Fruit fly (Drosophila melanogaster) whole organism, embryonic: ENCODE measurements around the gene CG8675.
A peak's percentile ranks its signal among the peaks of the same experiment; 100 is the strongest.

Source experiments
- Abd-B ChIP-seq: fragments of 200-800 bp; sonication (Bioruptor generic); optimal IDR thresholded peaks from 2 replicates; lab custom pipeline; 2018; ENCODE audit warnings: missing biosample characterization, mild to moderate bottlenecking, missing genetic modification characterization, moderate library complexity
- B-H2 ChIP-seq: fragments of 200-800 bp; sonication (Bioruptor generic); optimal IDR thresholded peaks from 2 replicates; lab custom pipeline; 2018; ENCODE audit warnings: missing biosample characterization, mild to moderate bottlenecking, missing genetic modification characterization
- CG10366 ChIP-seq: fragments of 200-800 bp; sonication (Bioruptor generic); IDR thresholded peaks from 2 replicates; pipeline ENCODE4 v1.3.6; 2022; ENCODE audit warnings: missing biosample characterization, missing genetic modification characterization
- CG10543 ChIP-seq: fragments of 200-800 bp; sonication (Bioruptor generic); optimal IDR thresholded peaks from 3 replicates; lab custom pipeline; 2017; ENCODE audit warnings: missing biosample characterization, mild to moderate bottlenecking, missing genetic modification characterization, moderate library complexity
- CG10959 ChIP-seq: fragments of 200-800 bp; sonication (Bioruptor generic); IDR thresholded peaks from 2 replicates; pipeline ENCODE4 v1.3.6; 2022; ENCODE audit warnings: missing biosample characterization, missing genetic modification characterization
- CG11085 ChIP-seq: fragments of 200-800 bp; sonication (Bioruptor generic); IDR thresholded peaks from 2 replicates; pipeline ENCODE4 v1.3.6; 2022; ENCODE audit warnings: missing biosample characterization, missing genetic modification characterization
- CG11456 ChIP-seq: fragments of 200-800 bp; sonication (Bioruptor generic); IDR thresholded peaks from 3 replicates; pipeline ENCODE4 v1.3.6; 2022; ENCODE audit warnings: missing biosample characterization, missing genetic modification characterization
- CG13296 ChIP-seq: fragments of 200-800 bp; sonication (Bioruptor generic); optimal IDR thresholded peaks from 3 replicates; lab custom pipeline; 2018; ENCODE audit warnings: missing biosample characterization, mild to moderate bottlenecking, missing genetic modification characterization
- CG15601 ChIP-seq: fragments of 200-800 bp; sonication (Bioruptor generic); optimal IDR thresholded peaks from 3 replicates; lab custom pipeline; 2019; ENCODE audit warnings: missing biosample characterization, mild to moderate bottlenecking, missing genetic modification characterization, moderate library complexity
- CG16779 ChIP-seq: fragments of 200-800 bp; sonication (Bioruptor generic); IDR thresholded peaks from 2 replicates; pipeline ENCODE4 v1.3.6; 2022; ENCODE audit warnings: missing biosample characterization, missing genetic modification characterization
- CG17359 ChIP-seq: fragments of 200-800 bp; sonication (Bioruptor generic); optimal IDR thresholded peaks from 3 replicates; lab custom pipeline; 2018; ENCODE audit warnings: missing biosample characterization, mild to moderate bottlenecking, missing genetic modification characterization, moderate library complexity
- CG18011 ChIP-seq: fragments of 200-800 bp; sonication (Bioruptor generic); optimal IDR thresholded peaks from 2 replicates; lab custom pipeline; 2017; ENCODE audit warnings: missing biosample characterization, missing genetic modification characterization, mild to moderate bottlenecking, moderate library complexity, missing genotype
- CG2202 ChIP-seq: fragments of 200-800 bp; sonication (Bioruptor generic); optimal IDR thresholded peaks from 2 replicates; lab custom pipeline; 2018; ENCODE audit warnings: missing biosample characterization, mild to moderate bottlenecking, missing genetic modification characterization
- CG30403 ChIP-seq: fragments of 200-800 bp; sonication (Bioruptor generic); optimal IDR thresholded peaks from 3 replicates; lab custom pipeline; 2016; ENCODE audit warnings: missing biosample characterization, missing genetic modification characterization
- CG32767 ChIP-seq: fragments of 200-800 bp; sonication (Bioruptor generic); IDR thresholded peaks from 2 replicates; pipeline ENCODE4 v1.3.6; 2022; ENCODE audit warnings: missing biosample characterization, missing genetic modification characterization
- CG3726 ChIP-seq: fragments of 200-800 bp; sonication (Bioruptor generic); IDR thresholded peaks from 3 replicates; pipeline ENCODE4, ENCODE4 v1.3.6; 2022; ENCODE audit warnings: missing biosample characterization, missing genetic modification characterization
- CG4424 ChIP-seq: fragments of 200-800 bp; sonication (Bioruptor generic); optimal IDR thresholded peaks from 3 replicates; lab custom pipeline; 2016; ENCODE audit warnings: missing biosample characterization, missing genetic modification characterization
- CG4820 ChIP-seq: fragments of 200-800 bp; sonication (Bioruptor generic); optimal IDR thresholded peaks from 3 replicates; lab custom pipeline; 2016; ENCODE audit warnings: missing biosample characterization, missing genetic modification characterization
- CG7987 ChIP-seq: fragments of 200-800 bp; sonication (Bioruptor generic); optimal IDR thresholded peaks from 2 replicates; lab custom pipeline; 2018; ENCODE audit warnings: missing biosample characterization, mild to moderate bottlenecking, missing genetic modification characterization, moderate library complexity
- CG9817 ChIP-seq: fragments of 200-800 bp; sonication (Bioruptor generic); optimal IDR thresholded peaks from 2 replicates; lab custom pipeline; 2018; ENCODE audit warnings: missing biosample characterization, mild to moderate bottlenecking, missing genetic modification characterization, moderate library complexity
- CG9932 ChIP-seq: fragments of 200-800 bp; sonication (Bioruptor generic); IDR thresholded peaks from 2 replicates; pipeline ENCODE4 v1.3.6; 2022; ENCODE audit warnings: missing biosample characterization, missing genetic modification characterization
- Deaf1 ChIP-seq: fragments of 200-800 bp; optimal IDR thresholded peaks from 3 replicates; lab custom pipeline; 2019; ENCODE audit warnings: missing biosample characterization, mild to moderate bottlenecking, missing genetic modification characterization, moderate library complexity
- Dip2 ChIP-seq: fragments of 200-800 bp; sonication (Bioruptor generic); IDR thresholded peaks from 2 replicates; pipeline ENCODE4 v1.3.6; 2022; ENCODE audit warnings: missing biosample characterization, missing genetic modification characterization
- Doc2 ChIP-seq: fragments of 200-800 bp; sonication (Bioruptor generic); IDR thresholded peaks from 2 replicates; pipeline ENCODE4 v1.3.6; 2022; ENCODE audit warnings: missing biosample characterization, missing genetic modification characterization
- Drgx ChIP-seq: fragments of 200-800 bp; sonication (Bioruptor generic); IDR thresholded peaks from 2 replicates; pipeline ENCODE4 v1.3.6; 2022; ENCODE audit warnings: missing biosample characterization, missing genetic modification characterization
- ERR ChIP-seq: fragments of 200-800 bp; sonication (Bioruptor generic); optimal IDR thresholded peaks from 2 replicates; lab custom pipeline; 2016; ENCODE audit warnings: missing biosample characterization, missing genetic modification characterization
- Fer2 ChIP-seq: fragments of 200-800 bp; sonication (Bioruptor generic); optimal IDR thresholded peaks from 2 replicates; lab custom pipeline; 2018; ENCODE audit warnings: missing biosample characterization, mild to moderate bottlenecking, missing genetic modification characterization, moderate library complexity
- Hand ChIP-seq: fragments of 200-800 bp; sonication (Bioruptor generic); optimal IDR thresholded peaks from 2 replicates; lab custom pipeline; 2017; ENCODE audit warnings: mild to moderate bottlenecking, missing biosample characterization, missing genetic modification reagents, missing genetic modification characterization
- NC2α ChIP-seq: fragments of 200-800 bp; sonication (Bioruptor generic); optimal IDR thresholded peaks from 2 replicates; lab custom pipeline; 2016; ENCODE audit warnings: missing biosample characterization, missing genetic modification characterization
- Oaz ChIP-seq: fragments of 200-800 bp; sonication (Bioruptor generic); IDR thresholded peaks from 2 replicates; pipeline ENCODE4 v1.3.6; 2022; ENCODE audit warnings: missing biosample characterization, missing genetic modification characterization
- Scr ChIP-seq: fragments of 200-800 bp; sonication (Bioruptor generic); IDR thresholded peaks from 2 replicates; pipeline ENCODE4 v1.3.6; 2022; ENCODE audit warnings: missing biosample characterization, missing genetic modification characterization; ENCODE audit not compliant: partially characterized antibody
- Sin3A ChIP-seq: fragments of >200 bp; optimal IDR thresholded peaks from 2 replicates; lab custom pipeline; 2018
- Sry-δ ChIP-seq: fragments of 200-800 bp; sonication (Bioruptor generic); optimal IDR thresholded peaks from 2 replicates; lab custom pipeline; 2016; ENCODE audit warnings: missing biosample characterization, missing genetic modification characterization
- Trl ChIP-seq, 3 experiments: fragments of >200 bp in 2 of 3; fragments of 200-800 bp in 1 of 3; sonication (Bioruptor generic) in 1 of 3; optimal IDR thresholded peaks; 2 replicates in 1 of 3; 3 replicates in 2 of 3; lab custom pipeline; 2016 to 2017; ENCODE audit warnings: missing biosample characterization in 1 of 3, missing genetic modification characterization in 1 of 3
- Xrp1 ChIP-seq: fragments of 200-800 bp; sonication (Bioruptor generic); IDR thresholded peaks from 2 replicates; pipeline ENCODE4 v1.3.6; 2022; ENCODE audit warnings: missing biosample characterization, missing genetic modification characterization
- al ChIP-seq: fragments of 200-800 bp; sonication (Bioruptor generic); IDR thresholded peaks from 2 replicates; pipeline ENCODE4 v1.3.6; 2022; ENCODE audit warnings: missing biosample characterization, missing genetic modification characterization
- ash1 ChIP-seq: fragments of 200-800 bp; sonication (Bioruptor generic); optimal IDR thresholded peaks from 2 replicates; lab custom pipeline; 2018; ENCODE audit warnings: missing biosample characterization, mild to moderate bottlenecking, missing genetic modification characterization
- chif ChIP-seq, 2 experiments: fragments of 200-800 bp; sonication (Bioruptor generic); optimal IDR thresholded peaks; 3 replicates each; lab custom pipeline; 2016; ENCODE audit warnings: missing biosample characterization in 2 of 2, missing genetic modification characterization in 2 of 2
- dan ChIP-seq: fragments of 200-800 bp; sonication (Bioruptor generic); IDR thresholded peaks from 2 replicates; pipeline ENCODE4 v1.3.6; 2022; ENCODE audit warnings: missing biosample characterization, missing genetic modification characterization
- dimm ChIP-seq: fragments of 200-800 bp; sonication (Bioruptor generic); IDR thresholded peaks from 2 replicates; pipeline ENCODE4 v1.3.6; 2022; ENCODE audit warnings: missing biosample characterization, missing genetic modification characterization
- gcm2 ChIP-seq: fragments of 200-800 bp; sonication (Bioruptor generic); optimal IDR thresholded peaks from 2 replicates; lab custom pipeline; 2016; ENCODE audit warnings: missing biosample characterization, missing genetic modification characterization
- grau ChIP-seq: fragments of 200-800 bp; optimal IDR thresholded peaks from 3 replicates; lab custom pipeline; 2019; ENCODE audit warnings: missing biosample characterization, mild to moderate bottlenecking, missing genetic modification characterization, moderate library complexity
- gsb ChIP-seq: fragments of 200-800 bp; sonication (Bioruptor generic); IDR thresholded peaks from 2 replicates; pipeline ENCODE4 v1.3.6; 2022; ENCODE audit warnings: missing biosample characterization, missing genetic modification characterization
- ham ChIP-seq: fragments of 200-800 bp; sonication (Bioruptor generic); IDR thresholded peaks from 2 replicates; pipeline ENCODE4 v1.3.6; 2022; ENCODE audit warnings: missing biosample characterization, missing genetic modification characterization
- kay ChIP-seq: fragments of 200-800 bp; sonication (Bioruptor generic); optimal IDR thresholded peaks from 2 replicates; lab custom pipeline; 2016; ENCODE audit warnings: missing biosample characterization, missing genetic modification characterization
- lbe ChIP-seq: fragments of 200-800 bp; sonication (Bioruptor generic); optimal IDR thresholded peaks from 2 replicates; lab custom pipeline; 2016; ENCODE audit warnings: missing biosample characterization, mild to moderate bottlenecking, missing genetic modification characterization
- otp ChIP-seq: fragments of 200-800 bp; sonication (Bioruptor generic); IDR thresholded peaks from 3 replicates; pipeline ENCODE4, ENCODE4 v1.3.6; 2022; ENCODE audit warnings: missing biosample characterization, missing genetic modification characterization
- sens-2 ChIP-seq: fragments of 200-800 bp; sonication (Bioruptor generic); IDR thresholded peaks from 2 replicates; pipeline ENCODE4 v1.3.6; 2022; ENCODE audit warnings: missing biosample characterization, missing genetic modification characterization
- so ChIP-seq: fragments of 200-800 bp; sonication (Bioruptor generic); IDR thresholded peaks from 3 replicates; pipeline ENCODE4 v1.3.6; 2022; ENCODE audit warnings: missing biosample characterization, missing genetic modification characterization
- sob ChIP-seq: fragments of 200-800 bp; sonication (Bioruptor generic); IDR thresholded peaks from 2 replicates; pipeline ENCODE4 v1.3.6; 2022; ENCODE audit warnings: missing biosample characterization, missing genetic modification characterization
- zen2 ChIP-seq: fragments of 200-800 bp; sonication (Bioruptor generic); IDR thresholded peaks from 3 replicates; pipeline ENCODE4 v1.3.6; 2022; ENCODE audit warnings: missing biosample characterization, missing genetic modification characterization; ENCODE audit not compliant: partially characterized antibody
- zf30C ChIP-seq: fragments of 200-800 bp; sonication (Bioruptor generic); optimal IDR thresholded peaks from 3 replicates; lab custom pipeline; 2018; ENCODE audit warnings: missing biosample characterization, mild to moderate bottlenecking, missing genetic modification characterization

The CG8675 gene

DNA sequence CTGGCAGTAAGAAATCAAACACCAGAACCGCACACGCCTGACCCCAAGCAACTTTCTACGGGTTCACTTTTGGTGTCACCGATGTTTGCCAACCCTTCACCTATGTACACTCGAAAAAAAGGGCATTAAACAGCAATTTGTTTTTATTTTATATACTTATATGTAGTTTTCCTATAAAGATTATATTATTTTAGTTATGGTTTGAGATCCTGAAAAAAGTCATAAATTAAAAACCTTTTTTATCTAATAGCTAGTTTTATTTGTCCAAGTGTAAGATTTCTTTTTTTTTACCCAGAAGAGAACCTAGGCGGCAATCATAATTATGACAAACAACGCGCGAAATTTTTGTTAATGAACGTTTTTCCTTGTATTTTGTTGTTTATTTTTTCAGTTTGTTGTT, 44.1 kb upstream of the CG8675 start (continued):
- TF ChIP-seq Trl (optimal IDR thresholded peaks at IDR 0.05; lab: Kevin White, UChicago), result no peak
- no peak for TF ChIP-seq Trl (GFP tag; optimal IDR thresholded peaks at IDR 0.05; lab: Kevin White, UChicago)
- TF ChIP-seq gsb (GFP tag; lab: Robert Waterston, UW), result no peak
- TF ChIP-seq kay (GFP tag; lab: Kevin White, UChicago), result no peak
- TF ChIP-seq ERR (GFP tag; lab: Kevin White, UChicago), result no peak
- peak; percentile 70 for TF ChIP-seq B-H2 (GFP tag; lab: Kevin White, UChicago)
- TF ChIP-seq sens-2 (GFP tag; lab: Robert Waterston, UW), result no peak
- TF ChIP-seq CG4820, result peak; percentile 21
- TF ChIP-seq dimm (GFP tag; lab: Robert Waterston, UW), result no peak
- TF ChIP-seq Doc2 (GFP tag; lab: Robert Waterston, UW), result no peak
- no peak for TF ChIP-seq Scr (GFP tag; lab: Robert Waterston, UW)
- TF ChIP-seq sob (GFP tag; lab: Robert Waterston, UW), result peak; percentile 39; the same call in 1 of the 2 replicates
- no peak for TF ChIP-seq CG3726
- TF ChIP-seq zen2 (GFP tag; lab: Robert Waterston, UW), result no peak
- peak; percentile 45 for TF ChIP-seq CG9932
- no peak for TF ChIP-seq chif (GFP tag; optimal IDR thresholded peaks at IDR 0.05; lab: Kevin White, UChicago)
- no peak for TF ChIP-seq CG9817
- peak; percentile 74 for TF ChIP-seq Xrp1 (GFP tag; lab: Robert Waterston, UW)
- no peak for TF ChIP-seq CG7987
- TF ChIP-seq CG32767, result 0 out of 2 replicates have a peak, but pooled peaks have one; percentile 39
- peak; percentile 39 for TF ChIP-seq CG4424 (GFP tag; lab: Kevin White, UChicago)
- no peak for TF ChIP-seq CG18011 (GFP tag; lab: Kevin White, UChicago)
- peak; percentile 21 for TF ChIP-seq Deaf1 (tag; lab: Kevin White, UChicago)
- no peak for TF ChIP-seq ash1
- TF ChIP-seq Dip2 (GFP tag; lab: Robert Waterston, UW), result no peak
- TF ChIP-seq lbe (GFP tag; lab: Kevin White, UChicago), result no peak
- TF ChIP-seq CG2202 (tag; lab: Kevin White, UChicago), result no peak
- peak; percentile 14; the same call in 1 of the 2 replicates for TF ChIP-seq al
- TF ChIP-seq CG30403 (GFP tag; lab: Kevin White, UChicago), result peak; percentile 52
- no peak for TF ChIP-seq NC2α
- TF ChIP-seq zf30C, result no peak
- TF ChIP-seq dan (GFP tag; lab: Robert Waterston, UW), result no peak
- TF ChIP-seq CG15601 (tag; lab: Kevin White, UChicago), result peak; percentile 24
- TF ChIP-seq CG10366 (GFP tag; lab: Robert Waterston, UW), result peak; percentile 37; the same call in 1 of the 2 replicates
- no peak for TF ChIP-seq CG16779 (GFP tag; lab: Robert Waterston, UW)
- TF ChIP-seq Hand (GFP tag; lab: Kevin White, UChicago), result no peak
- TF ChIP-seq CG11085 (GFP tag; lab: Robert Waterston, UW), result no peak
- TF ChIP-seq grau, result peak; percentile 45
- TF ChIP-seq so, result no peak
- no peak for TF ChIP-seq Sin3A
- TF ChIP-seq Fer2 (tag; lab: Kevin White, UChicago), result peak; percentile 23
- no peak for TF ChIP-seq CG11456 (GFP tag; lab: Robert Waterston, UW)
- TF ChIP-seq Oaz (GFP tag; lab: Robert Waterston, UW), result no peak
- TF ChIP-seq CG13296 (GFP tag; lab: Kevin White, UChicago), result peak; percentile 52
- no peak for TF ChIP-seq CG10543 (GFP tag; lab: Kevin White, UChicago)
- TF ChIP-seq ham, result no peak
- TF ChIP-seq Abd-B (GFP tag; lab: Kevin White, UChicago), result no peak
- TF ChIP-seq CG10959, result no peak
- no peak for TF ChIP-seq Sry-δ
- no peak for TF ChIP-seq gcm2 (GFP tag; lab: Kevin White, UChicago)
- no peak; the same call in 1 of the 2 replicates for TF ChIP-seq Drgx (GFP tag; lab: Robert Waterston, UW)
- TF ChIP-seq otp (GFP tag; lab: Robert Waterston, UW), result 0 out of 3 replicates have a peak, but pooled peaks have one; percentile 41
- peak; percentile 69 for TF ChIP-seq CG17359 (tag; lab: Kevin White, UChicago)
